Fruit fly (Drosophila melanogaster): ENCODE results near the gene CG10097.
A peak's percentile ranks its signal among the peaks of the same experiment; 100 is the strongest.

CG10097 gene

DNA sequence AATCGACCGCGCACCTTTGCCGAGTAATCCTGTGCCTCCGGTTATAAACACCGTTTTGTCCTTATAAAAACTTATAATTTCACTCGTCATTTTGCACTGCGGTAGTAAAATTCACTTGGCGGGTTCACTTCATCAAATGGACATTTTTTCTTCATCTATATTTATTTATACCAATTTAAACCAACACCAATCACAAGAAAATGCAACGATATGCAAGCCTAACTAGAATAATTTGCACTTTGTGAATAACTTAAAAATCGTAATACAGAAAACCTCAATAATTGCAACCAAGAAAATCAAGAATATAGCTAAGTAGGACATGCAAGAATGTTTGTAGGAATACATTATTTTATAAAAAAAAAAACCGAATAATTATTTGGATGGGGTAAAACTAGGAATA, at the start of gene CG10097, which contains the start of gene CG10096:
Gene CG10097 (minus strand): TSS at position 101 of the 400 bp plus-strand sequence.
Gene CG10096 (minus strand): TSS at position 101 of the 400 bp plus-strand sequence.
- no peak for TF ChIP-seq CG8301 (tag; optimal IDR thresholded peaks at IDR 0.05)
- TF ChIP-seq rn (GFP tag; IDR thresholded peaks at IDR 0.05): no peak
- no peak for TF ChIP-seq CG12605 (GFP tag; IDR thresholded peaks at IDR 0.05)
- TF ChIP-seq gl (tag; optimal IDR thresholded peaks at IDR 0.05): no peak
- TF ChIP-seq Pif1A (GFP tag; optimal IDR thresholded peaks at IDR 0.05): no peak
- TF ChIP-seq CG14655 (GFP tag; optimal IDR thresholded peaks at IDR 0.05): no peak
- no peak for TF ChIP-seq CG8159 (tag; optimal IDR thresholded peaks at IDR 0.05)
- no peak for TF ChIP-seq CG13204 (GFP tag; optimal IDR thresholded peaks at IDR 0.05)
- TF ChIP-seq CG15710 (tag; optimal IDR thresholded peaks at IDR 0.05): no peak

DNA sequence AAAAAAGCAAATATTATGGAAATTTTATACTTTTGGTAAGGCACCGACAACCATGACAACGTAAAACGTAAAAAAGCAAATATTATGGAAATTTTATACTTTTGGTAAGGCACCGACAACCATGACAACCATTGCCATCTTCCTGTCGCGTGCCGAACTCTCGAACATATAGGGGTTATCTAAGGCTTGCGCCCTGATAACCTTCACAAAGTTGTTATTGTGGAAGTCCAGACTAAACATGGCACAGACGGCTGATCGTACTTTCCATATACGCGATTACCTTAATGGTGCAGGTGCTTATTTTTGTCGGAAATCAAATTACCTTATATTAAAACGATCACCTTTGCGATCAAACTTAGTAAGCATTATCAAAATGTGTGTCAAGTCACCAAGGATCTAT, 49.7 kb upstream of the CG10097 start:
- TF ChIP-seq CG12605 (GFP tag; IDR thresholded peaks at IDR 0.05) (no peak), fd96Ca (GFP tag; IDR thresholded peaks at IDR 0.05) (no peak), CG17806 (tag; optimal IDR thresholded peaks at IDR 0.05) (no peak), EcR (GFP tag; optimal IDR thresholded peaks at IDR 0.05) (no peak), gl (tag; optimal IDR thresholded peaks at IDR 0.05) (no peak), Pif1A (GFP tag; optimal IDR thresholded peaks at IDR 0.05) (no peak), rn (GFP tag; IDR thresholded peaks at IDR 0.05) (no peak), CG32121 (GFP tag; IDR thresholded peaks at IDR 0.05) (no peak), CG8159 (tag; optimal IDR thresholded peaks at IDR 0.05) (no peak), CG13204 (GFP tag; optimal IDR thresholded peaks at IDR 0.05) (no peak), CG8301 (tag; optimal IDR thresholded peaks at IDR 0.05) (no peak), CG9948 (tag; optimal IDR thresholded peaks at IDR 0.05) (no peak), Snoo (tag; optimal IDR thresholded peaks at IDR 0.05) (no peak), CG34367 (tag; optimal IDR thresholded peaks at IDR 0.05) (no peak), CG4496 (GFP tag; IDR thresholded peaks at IDR 0.05) (no peak), CG15710 (tag; optimal IDR thresholded peaks at IDR 0.05) (no peak), Ets98B (GFP tag; IDR thresholded peaks at IDR 0.05) (no peak), CG14655 (GFP tag; optimal IDR thresholded peaks at IDR 0.05) (no peak)

DNA sequence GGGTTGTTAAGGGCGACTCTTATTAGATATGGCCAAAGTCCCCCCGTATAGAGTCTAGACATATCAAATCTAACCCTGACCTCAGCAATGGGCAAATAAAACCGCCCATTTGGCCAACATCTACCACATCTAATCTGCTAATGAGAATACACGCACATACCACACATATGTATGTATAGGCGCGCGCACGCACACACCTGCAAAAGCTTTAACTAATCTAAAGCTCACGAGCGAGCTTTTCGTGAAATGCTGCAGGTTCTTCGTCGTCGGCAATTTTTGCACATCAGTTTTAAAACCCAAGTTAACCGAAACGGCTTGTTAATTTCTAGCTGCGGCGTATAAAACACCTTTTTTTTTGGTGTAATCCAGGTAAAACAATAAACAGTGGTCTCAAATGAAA, 48.0 kb upstream of the CG10097 start:
- TF ChIP-seq CG14655 (GFP tag; optimal IDR thresholded peaks at IDR 0.05) (no peak), D1 (tag; optimal IDR thresholded peaks at IDR 0.05) (no peak), gl (tag; optimal IDR thresholded peaks at IDR 0.05) (no peak), Ets98B (GFP tag; IDR thresholded peaks at IDR 0.05) (no peak), Pif1A (GFP tag; optimal IDR thresholded peaks at IDR 0.05) (no peak), CG15710 (tag; optimal IDR thresholded peaks at IDR 0.05) (no peak), EcR (GFP tag; optimal IDR thresholded peaks at IDR 0.05) (no peak), CG8301 (tag; optimal IDR thresholded peaks at IDR 0.05) (no peak), CG4496 (GFP tag; IDR thresholded peaks at IDR 0.05) (no peak), CG34367 (tag; optimal IDR thresholded peaks at IDR 0.05) (no peak), CG13204 (GFP tag; optimal IDR thresholded peaks at IDR 0.05) (no peak), Pif1B (GFP tag; optimal IDR thresholded peaks at IDR 0.05) (no peak), CG12605 (GFP tag; IDR thresholded peaks at IDR 0.05) (no peak)

DNA sequence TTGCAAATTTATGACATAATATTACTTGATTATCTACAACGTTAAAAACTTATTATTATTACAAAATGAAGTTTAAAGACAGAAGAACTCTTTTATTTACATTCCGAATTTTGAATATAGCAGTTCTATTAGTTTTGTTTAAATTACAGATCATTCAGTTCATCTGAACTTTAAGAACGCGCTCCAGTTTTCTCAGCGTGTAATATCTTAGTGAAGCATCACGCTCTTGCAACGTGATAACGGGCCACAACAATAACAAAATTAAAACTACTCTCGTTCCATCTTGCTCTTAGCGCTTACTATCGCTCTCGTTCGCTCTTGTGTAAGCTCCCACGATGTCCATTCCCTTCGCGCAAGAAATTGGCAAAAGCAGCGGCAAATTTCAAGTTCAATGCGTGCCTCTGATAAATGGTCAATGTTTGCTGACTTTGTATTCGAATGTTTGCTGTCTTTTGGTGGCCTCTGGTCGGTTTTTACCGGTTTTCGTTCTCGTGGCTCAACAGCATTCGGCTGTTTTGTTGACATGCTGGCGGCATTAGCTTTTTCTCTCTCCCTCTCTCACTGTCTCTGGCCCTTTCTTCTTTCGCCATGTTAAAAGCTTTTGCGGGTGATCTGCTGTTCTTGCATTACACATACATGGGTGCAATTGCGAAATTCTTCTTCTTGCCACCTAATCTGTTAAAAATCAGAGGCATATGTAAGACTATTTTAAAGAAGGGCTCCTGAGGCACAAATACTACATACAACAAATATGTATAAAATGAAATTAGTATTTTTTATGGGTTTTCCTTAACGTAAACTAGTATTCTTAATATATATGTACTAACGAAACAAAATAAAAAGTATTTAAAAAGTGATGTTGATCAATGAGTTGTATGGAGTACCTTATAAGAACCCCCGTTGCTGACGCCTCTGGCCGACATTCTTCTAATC, 47.1 kb upstream of the CG10097 start:
- no peak for TF ChIP-seq CG34367 (tag; optimal IDR thresholded peaks at IDR 0.05)
- no peak for TF ChIP-seq Ets98B (GFP tag; IDR thresholded peaks at IDR 0.05)
- no peak for TF ChIP-seq CG13204 (GFP tag; optimal IDR thresholded peaks at IDR 0.05)
- TF ChIP-seq CG10348 (GFP tag; IDR thresholded peaks at IDR 0.05): no peak
- TF ChIP-seq EcR (GFP tag; optimal IDR thresholded peaks at IDR 0.05): peak; percentile 62
- no peak for TF ChIP-seq Snoo (tag; optimal IDR thresholded peaks at IDR 0.05)
- no peak; the same call in 2 of the 3 replicates for TF ChIP-seq fd96Ca (GFP tag; IDR thresholded peaks at IDR 0.05)
- TF ChIP-seq D1 (tag; optimal IDR thresholded peaks at IDR 0.05): peak; percentile 45
- TF ChIP-seq CG9948 (tag; optimal IDR thresholded peaks at IDR 0.05): peak; percentile 55
- peak; percentile 63 for TF ChIP-seq CG8159 (tag; optimal IDR thresholded peaks at IDR 0.05)
- peak; percentile 55 for TF ChIP-seq CG12605 (GFP tag; IDR thresholded peaks at IDR 0.05)
- peak; percentile 55 for TF ChIP-seq Pif1A (GFP tag; optimal IDR thresholded peaks at IDR 0.05)
- TF ChIP-seq CG8301 (tag; optimal IDR thresholded peaks at IDR 0.05): peak; percentile 70
- peak; percentile 28 for TF ChIP-seq CG15710 (tag; optimal IDR thresholded peaks at IDR 0.05)
- TF ChIP-seq CG4496 (GFP tag; IDR thresholded peaks at IDR 0.05): peak; percentile 61; the same call in 2 of the 3 replicates
- TF ChIP-seq Pif1B (GFP tag; optimal IDR thresholded peaks at IDR 0.05): peak; percentile 0
- TF ChIP-seq CG32121 (GFP tag; IDR thresholded peaks at IDR 0.05): peak; percentile 57; the same call in 1 of the 2 replicates
- peak; percentile 22 for TF ChIP-seq gl (tag; optimal IDR thresholded peaks at IDR 0.05)
- TF ChIP-seq rn (GFP tag; IDR thresholded peaks at IDR 0.05): no peak
- peak; percentile 46 for TF ChIP-seq CG17806 (tag; optimal IDR thresholded peaks at IDR 0.05)
- peak; percentile 76 for TF ChIP-seq CG14655 (GFP tag; optimal IDR thresholded peaks at IDR 0.05)

DNA sequence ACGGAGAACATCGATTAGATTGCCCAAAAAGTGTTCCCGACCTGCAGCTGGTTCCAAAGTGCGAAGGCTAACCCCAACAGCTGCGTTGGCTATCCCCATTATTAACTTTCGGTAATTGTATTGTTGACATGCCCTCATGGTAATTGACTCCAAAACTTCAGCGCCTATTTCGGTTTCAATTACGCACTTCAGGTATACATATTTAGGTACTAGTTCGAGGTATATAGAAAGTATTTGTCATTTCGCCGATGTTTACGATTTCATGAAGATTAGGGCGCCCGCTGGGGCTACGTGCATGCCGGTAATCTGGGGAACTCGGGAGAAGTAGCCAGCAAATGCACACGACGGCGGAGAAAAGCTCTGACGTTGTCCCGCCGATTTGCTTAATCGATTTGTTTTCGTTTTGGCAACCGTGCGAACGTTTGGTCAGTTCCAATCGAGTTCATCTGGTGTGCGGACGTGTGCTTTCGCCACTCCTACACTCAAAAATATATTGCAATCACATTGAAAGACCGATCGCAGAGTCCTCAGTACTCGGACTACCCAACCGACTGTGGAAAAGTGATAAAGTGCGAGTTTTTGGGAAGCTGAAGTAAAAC, 45.3 kb upstream of the CG10097 start:
- TF ChIP-seq D1 (tag; optimal IDR thresholded peaks at IDR 0.05) (no peak), EcR (GFP tag; optimal IDR thresholded peaks at IDR 0.05) (no peak), fd96Ca (GFP tag; IDR thresholded peaks at IDR 0.05) (no peak; the same call in 2 of the 3 replicates), Snoo (tag; optimal IDR thresholded peaks at IDR 0.05) (no peak), CG4496 (GFP tag; IDR thresholded peaks at IDR 0.05) (peak; percentile 32; the same call in 1 of the 3 replicates), Ets98B (GFP tag; IDR thresholded peaks at IDR 0.05) (peak; percentile 20; the same call in 1 of the 2 replicates), CG15710 (tag; optimal IDR thresholded peaks at IDR 0.05) (no peak)
